Worm (Caenorhabditis elegans): ENCODE results near the gene F55F3.4.

Gene F55F3.4

DNA sequence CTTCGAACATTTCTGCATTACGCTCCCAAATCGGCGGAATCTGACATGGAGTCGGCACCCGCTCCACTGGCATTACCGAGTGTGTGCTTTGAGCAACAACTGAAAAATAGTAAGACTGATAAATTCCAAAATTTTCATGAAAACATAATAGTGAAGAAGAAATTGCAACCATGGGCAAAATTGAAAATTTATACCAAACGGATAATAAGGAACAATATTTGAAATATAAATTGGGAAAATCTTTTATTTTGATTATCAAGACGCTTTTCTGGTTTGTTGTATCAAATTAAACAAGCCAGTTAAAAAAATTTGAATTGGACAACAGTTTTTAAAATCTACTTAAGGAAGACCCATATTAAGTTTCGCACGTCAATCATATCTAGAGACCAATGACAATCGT, 8.2 kb downstream of the F55F3.4 start, which contains the start of gene ZK1086.2:
Gene ZK1086.2 (minus strand): TSS at position 101 of the 400 bp plus-strand sequence.
- TF ChIP-seq sox-4 (tag; optimal IDR thresholded peaks at IDR 0.05) (no peak), pag-3 (tag; optimal IDR thresholded peaks at IDR 0.05; ENCODE audit: borderline replicate concordance, insufficient read depth) (no peak)

- TF ChIP-seq nhr-20 (tag; optimal IDR thresholded peaks at IDR 0.05): peak; percentile 37
- no peak for TF ChIP-seq efl-1 (optimal IDR thresholded peaks at IDR 0.05)
- peak in 1 of 2 experiments; percentile 84 for TF ChIP-seq efl-1 (GFP tag; optimal IDR thresholded peaks at IDR 0.05 in 1 of 2)
- TF ChIP-seq C34B4.2 (tag; optimal IDR thresholded peaks at IDR 0.05): no peak
- TF ChIP-seq nhr-19 (GFP tag; conservative IDR thresholded peaks at IDR 0.05): no peak
- TF ChIP-seq ces-1 (GFP tag; optimal IDR thresholded peaks at IDR 0.05): no peak
- no peak for TF ChIP-seq ceh-88 (GFP tag; IDR thresholded peaks at IDR 0.05)
- TF ChIP-seq nhr-77 (tag; optimal IDR thresholded peaks at IDR 0.05): no peak
- TF ChIP-seq zip-4 (GFP tag; optimal IDR thresholded peaks at IDR 0.05): no peak
- no peak for TF ChIP-seq hlh-4 (tag; optimal IDR thresholded peaks at IDR 0.05)
- no peak for TF ChIP-seq fkh-4 (tag; optimal IDR thresholded peaks at IDR 0.05; ENCODE audit: borderline replicate concordance)
- TF ChIP-seq nhr-71 (tag; optimal IDR thresholded peaks at IDR 0.05): peak; percentile 29
- TF ChIP-seq elt-2 (tag; optimal IDR thresholded peaks at IDR 0.05): peak; percentile 93
- TF ChIP-seq lin-14 (GFP tag; optimal IDR thresholded peaks at IDR 0.05): no peak
- no peak for TF ChIP-seq F16B12.6 (tag; optimal IDR thresholded peaks at IDR 0.05)
- TF ChIP-seq nhr-90 (tag; optimal IDR thresholded peaks at IDR 0.05; ENCODE audit: poor library complexity): peak; percentile 24
- no peak for TF ChIP-seq sox-4 (tag; optimal IDR thresholded peaks at IDR 0.05)
- TF ChIP-seq nhr-85 (tag): no peak
- TF ChIP-seq lin-35 (GFP tag; optimal IDR thresholded peaks at IDR 0.05): peak in 1 of 2 experiments; percentile 41
Measured at ce11 chrX:13803246-13803645, 17.9 kb downstream of the F55F3.4 start.

ce11 chrX:13809773-13810172, 24.4 kb downstream of the F55F3.4 start, which contains the start of gene obr-3:
Gene obr-3 (minus strand): TSS chrX:13809873.
- TF ChIP-seq mdl-1 (tag; optimal IDR thresholded peaks at IDR 0.05) (no peak), nhr-237 (tag; optimal IDR thresholded peaks at IDR 0.05) (no peak), vab-15 (tag; optimal IDR thresholded peaks at IDR 0.05) (no peak), ceh-8 (GFP tag; optimal IDR thresholded peaks at IDR 0.05) (no peak), ztf-11 (tag; optimal IDR thresholded peaks at IDR 0.05) (no peak), lin-35 (GFP tag; optimal IDR thresholded peaks at IDR 0.05) (no peak), unc-86 (tag; optimal IDR thresholded peaks at IDR 0.05) (no peak)

- no peak for TF ChIP-seq jun-1 (tag; optimal IDR thresholded peaks at IDR 0.05)
- TF ChIP-seq aly-2 (tag; optimal IDR thresholded peaks at IDR 0.05): no peak
- no peak for TF ChIP-seq snu-23 (GFP tag; optimal IDR thresholded peaks at IDR 0.05)
- no peak for TF ChIP-seq lin-35 (GFP tag; optimal IDR thresholded peaks at IDR 0.05)
- TF ChIP-seq nhr-28 (tag; optimal IDR thresholded peaks at IDR 0.05): no peak
- TF ChIP-seq pqm-1 (tag; optimal IDR thresholded peaks at IDR 0.05): no peak
- no peak for TF ChIP-seq nhr-19 (GFP tag; conservative IDR thresholded peaks at IDR 0.05)
- TF ChIP-seq sptf-1 (tag; optimal IDR thresholded peaks at IDR 0.05): no peak
- no peak for TF ChIP-seq lin-13 (GFP tag; optimal IDR thresholded peaks at IDR 0.05)
- TF ChIP-seq lin-15B (tag; optimal IDR thresholded peaks at IDR 0.05): no peak
- no peak for TF ChIP-seq mab-9 (GFP tag; IDR thresholded peaks at IDR 0.05)
- TF ChIP-seq pag-3 (tag; optimal IDR thresholded peaks at IDR 0.05; ENCODE audit: borderline replicate concordance, insufficient read depth): no peak
- no peak for TF ChIP-seq hlh-17 (GFP tag; optimal IDR thresholded peaks at IDR 0.05; ENCODE audit: borderline replicate concordance)
- no peak for TF ChIP-seq fkh-10 (GFP tag; optimal IDR thresholded peaks at IDR 0.05)
- no peak for TF ChIP-seq fkh-8 (tag; optimal IDR thresholded peaks at IDR 0.05)
- TF ChIP-seq sox-4 (tag; optimal IDR thresholded peaks at IDR 0.05): no peak
- no peak for TF ChIP-seq tbx-2 (tag; optimal IDR thresholded peaks at IDR 0.05)
- TF ChIP-seq unc-130 (tag; optimal IDR thresholded peaks at IDR 0.05): no peak
Measured at ce11 chrX:13811156-13811555, 25.8 kb downstream of the F55F3.4 start.
